Worm (Caenorhabditis elegans) whole organism, early embryonic: ENCODE data around the gene C45B2.6.
A peak's percentile ranks its signal among the peaks of the same experiment; 100 is the strongest.

Experiments
- B0310.2 ChIP-seq: sonication (generic microtip); optimal IDR thresholded peaks from 2 replicates; lab custom pipeline; 2016; ENCODE audit warnings: mild to moderate bottlenecking, missing genetic modification characterization, missing compliant biosample characterization
- F13C5.2 ChIP-seq: sonication (generic microtip); optimal IDR thresholded peaks from 2 replicates; lab custom pipeline; 2017; ENCODE audit warnings: mild to moderate bottlenecking, missing genetic modification characterization, inconsistent platforms, missing compliant biosample characterization
- aly-1 ChIP-seq: sonication (generic microtip); optimal IDR thresholded peaks from 2 replicates; lab custom pipeline; 2016; ENCODE audit warnings: missing genetic modification characterization, missing compliant biosample characterization
- ama-1 ChIP-seq: fragments of 150-350 bp; optimal IDR thresholded peaks from 2 replicates; lab custom pipeline; 2014
- ceh-13 ChIP-seq: fragments of 200-800 bp; sonication (Bioruptor generic); optimal IDR thresholded peaks from 2 replicates; lab custom pipeline; 2018; ENCODE audit warnings: mild to moderate bottlenecking, missing genetic modification characterization, missing compliant biosample characterization
- ceh-36 ChIP-seq: sonication (generic microtip); optimal IDR thresholded peaks from 2 replicates; lab custom pipeline; 2016; ENCODE audit warnings: missing genetic modification characterization, inconsistent platforms, missing compliant biosample characterization
- ets-7 ChIP-seq: sonication (generic microtip); optimal IDR thresholded peaks from 2 replicates; lab custom pipeline; 2016; ENCODE audit warnings: missing genotype, missing genetic modification characterization, missing compliant biosample characterization
- flt-1 ChIP-seq: fragments of 200-800 bp; sonication (Bioruptor generic); IDR thresholded peaks from 2 replicates; pipeline ENCODE4 v1.3.6; 2022; ENCODE audit warnings: missing genetic modification characterization, missing compliant biosample characterization
- hmbx-1 ChIP-seq: sonication (generic microtip); optimal IDR thresholded peaks from 2 replicates; lab custom pipeline; 2016; ENCODE audit warnings: mild to moderate bottlenecking, missing genetic modification characterization, missing compliant biosample characterization
- hmg-4 ChIP-seq: fragments of 200-800 bp; sonication (Bioruptor generic); optimal IDR thresholded peaks from 2 replicates; lab custom pipeline; 2018; ENCODE audit warnings: mild to moderate bottlenecking, missing genetic modification characterization, missing compliant biosample characterization
- hnd-1 ChIP-seq: sonication (generic microtip); optimal IDR thresholded peaks from 2 replicates; lab custom pipeline; 2016; ENCODE audit warnings: missing genetic modification characterization, missing compliant biosample characterization
- pes-1 ChIP-seq: fragments of 200-800 bp; sonication (Bioruptor generic); IDR thresholded peaks from 2 replicates; pipeline ENCODE4 v1.3.6; 2022; ENCODE audit warnings: missing genetic modification reagents, missing genetic modification characterization, missing compliant biosample characterization
- scrt-1 ChIP-seq: fragments of 200-800 bp; sonication (Bioruptor generic); IDR thresholded peaks from 2 replicates; pipeline ENCODE4 v1.3.6; 2022; ENCODE audit warnings: missing genetic modification characterization, missing compliant biosample characterization
- sea-1 ChIP-seq: fragments of 200-800 bp; sonication (Bioruptor generic); conservative IDR thresholded peaks from 2 replicates; pipeline ENCODE4 v1.3.6; 2022; ENCODE audit warnings: missing genetic modification characterization, missing compliant biosample characterization
- tbx-11 ChIP-seq: fragments of 200-800 bp; sonication (Bioruptor generic); IDR thresholded peaks from 2 replicates; pipeline ENCODE4 v1.3.6; 2022; ENCODE audit warnings: missing genetic modification characterization, missing compliant biosample characterization
- tbx-37 ChIP-seq: fragments of 200-800 bp; sonication (Bioruptor generic); conservative IDR thresholded peaks from 2 replicates; pipeline ENCODE4 v1.3.6; 2022; ENCODE audit warnings: missing genetic modification reagents, missing genetic modification characterization, missing compliant biosample characterization
- tra-4 ChIP-seq: sonication (generic microtip); optimal IDR thresholded peaks from 2 replicates; lab custom pipeline; 2017; ENCODE audit warnings: missing genetic modification characterization, missing compliant biosample characterization

The C45B2.6 gene

DNA sequence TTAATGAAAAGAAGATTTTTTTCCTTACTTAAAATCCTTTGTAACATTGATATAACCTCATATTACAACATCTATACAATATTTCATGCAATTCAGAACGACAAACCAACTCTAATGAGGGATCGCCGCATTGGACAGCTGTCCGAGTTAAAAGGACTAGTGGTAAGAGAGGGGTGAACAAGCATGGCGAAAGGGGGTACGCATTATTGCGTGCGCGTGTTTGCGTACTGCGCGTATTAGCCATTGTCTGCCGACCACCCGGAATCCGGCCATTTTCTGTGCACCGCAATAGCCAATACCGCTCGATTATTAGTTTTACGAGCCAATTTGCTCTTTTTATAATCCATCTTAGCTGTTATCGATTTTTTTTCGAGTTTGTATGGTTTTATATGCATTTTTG, 44.9 kb downstream of the C45B2.6 start, which contains the start of gene C15H9.4:
C15H9.4 (plus strand) TSS at position 93 of the 400 bp plus-strand sequence.
- TF ChIP-seq tbx-37 (GFP tag; lab: Robert Waterston, UW) (no peak), hmg-4 (GFP tag; lab: Kevin White, UChicago) (peak; percentile 81), pes-1 (GFP tag; lab: Robert Waterston, UW) (0 out of 2 replicates have a peak, but pooled peaks have one; percentile 49), ceh-36 (tag; lab: Kevin White, UChicago) (peak; percentile 20), ceh-13 (GFP tag; lab: Kevin White, UChicago) (no peak), hnd-1 (tag; lab: Kevin White, UChicago) (no peak), F13C5.2 (tag; lab: Kevin White, UChicago) (peak; percentile 72), sea-1 (GFP tag; lab: Robert Waterston, UW) (peak; percentile 69; the same call in 1 of the 2 replicates), scrt-1 (peak; percentile 70; the same call in 1 of the 2 replicates), hmbx-1 (tag; lab: Kevin White, UChicago) (no peak), tbx-11 (GFP tag; lab: Robert Waterston, UW) (no peak), ets-7 (no peak), flt-1 (GFP tag; lab: Robert Waterston, UW) (peak; percentile 54)

DNA sequence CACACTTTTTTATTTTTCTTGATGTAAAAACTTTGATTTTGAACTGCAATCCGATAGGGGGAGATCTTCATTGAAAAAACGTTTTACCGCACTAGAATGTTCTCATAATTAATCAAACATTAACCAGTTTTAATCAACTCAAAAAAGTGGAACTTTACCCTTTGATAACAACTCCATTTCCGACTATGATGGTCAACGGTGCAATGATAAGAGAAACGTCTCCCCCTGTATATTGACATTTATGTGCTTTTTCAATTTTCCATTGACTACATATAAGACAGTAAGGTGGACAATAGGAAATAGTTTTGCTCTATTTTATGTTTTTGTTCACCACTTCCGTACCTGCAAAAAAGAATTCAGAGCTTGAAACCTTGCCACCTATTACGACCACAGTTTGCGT, 45.7 kb downstream of the C45B2.6 start:
- no peak for TF ChIP-seq flt-1 (GFP tag; lab: Robert Waterston, UW)

DNA sequence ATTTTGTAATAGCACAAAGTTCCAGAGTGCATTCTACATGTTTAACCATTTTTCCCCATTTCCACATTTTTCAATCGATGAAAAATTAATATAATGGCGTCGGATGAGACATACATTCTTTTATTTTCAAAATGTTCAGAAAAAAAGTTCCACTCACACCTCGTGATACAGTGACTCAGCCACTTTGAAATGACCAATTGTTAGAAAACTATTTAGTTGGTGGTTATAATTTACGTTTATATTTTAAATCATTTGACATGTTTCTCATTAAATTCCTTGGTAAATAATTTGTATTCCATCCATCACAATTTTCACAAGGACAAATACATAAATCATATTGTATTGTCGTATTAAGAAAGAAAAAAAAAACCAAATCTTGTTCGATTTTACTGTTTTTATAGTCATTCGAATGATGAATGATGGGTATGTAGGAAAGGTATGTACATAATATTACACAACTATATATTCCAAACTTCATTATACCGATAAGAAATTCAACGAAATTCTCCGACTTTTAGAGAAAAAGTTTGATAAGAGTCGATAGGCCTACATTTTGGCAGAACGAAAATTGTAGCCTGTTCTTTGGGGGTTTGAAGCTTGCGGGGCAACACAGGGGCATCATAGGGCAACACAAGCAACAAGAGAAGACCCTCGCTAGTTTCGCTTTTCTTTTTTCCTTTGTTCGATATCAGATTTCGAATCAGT, 47.9 kb downstream of the C45B2.6 start:
- TF ChIP-seq hmg-4 (GFP tag; lab: Kevin White, UChicago) (no peak), F13C5.2 (tag; lab: Kevin White, UChicago) (no peak), sea-1 (GFP tag; lab: Robert Waterston, UW) (no peak), pes-1 (GFP tag; lab: Robert Waterston, UW) (no peak), ama-1 (no peak), tra-4 (tag; lab: Kevin White, UChicago) (no peak)

DNA sequence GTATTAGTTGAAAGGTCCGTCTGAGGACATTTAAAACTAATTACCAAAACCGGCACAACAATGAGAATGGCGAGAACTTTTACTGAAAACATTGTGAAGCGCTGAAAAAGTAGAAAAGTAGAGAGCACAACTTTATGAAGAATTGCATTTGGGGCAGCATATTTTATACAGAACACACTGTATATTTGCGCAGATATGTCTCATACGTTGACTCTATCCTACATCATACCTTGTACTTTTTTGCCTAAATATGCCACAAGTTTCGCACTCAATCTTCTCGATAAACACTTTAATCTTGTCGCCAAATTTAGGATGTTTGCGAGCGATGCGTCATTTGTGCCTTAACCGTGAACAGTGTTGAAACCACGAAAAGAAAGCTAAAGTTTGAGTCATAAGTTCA, 50.6 kb downstream of the C45B2.6 start, which contains the start of gene C15H9.11:
C15H9.11 (minus strand) TSS at position 101 of the 400 bp plus-strand sequence.
- TF ChIP-seq ceh-13 (GFP tag; lab: Kevin White, UChicago): no peak
- no peak for TF ChIP-seq ets-7
- no peak for TF ChIP-seq tbx-11 (GFP tag; lab: Robert Waterston, UW)
- TF ChIP-seq ceh-36 (tag; lab: Kevin White, UChicago): no peak
- TF ChIP-seq B0310.2: no peak
- TF ChIP-seq ama-1: no peak
- TF ChIP-seq tra-4 (tag; lab: Kevin White, UChicago): no peak
- TF ChIP-seq scrt-1: no peak
- TF ChIP-seq tbx-37 (GFP tag; lab: Robert Waterston, UW): no peak
- no peak for TF ChIP-seq hnd-1 (tag; lab: Kevin White, UChicago)
- no peak for TF ChIP-seq hmbx-1 (tag; lab: Kevin White, UChicago)
- no peak for TF ChIP-seq aly-1 (tag; lab: Kevin White, UChicago)
